Fruit fly (Drosophila melanogaster): ENCODE data around the gene CG14715.

dm6 chr3R:11662617-11663016 is 11.4 kb upstream of the CG14715 start:
- no peak for TF ChIP-seq ttk (optimal IDR thresholded peaks at IDR 0.05)
- no peak for TF ChIP-seq Sin3A (optimal IDR thresholded peaks at IDR 0.05)
